Fruit fly (Drosophila melanogaster) whole organism, pupa: ENCODE data around the gene CG14071.

Source experiments
- CG13204 ChIP-seq: fragments of 200-800 bp; sonication (Bioruptor generic); optimal IDR thresholded peaks from 2 replicates; lab custom pipeline; 2018; ENCODE audit warnings: missing biosample characterization, mild to moderate bottlenecking, missing genetic modification characterization, moderate library complexity
- CG14655 ChIP-seq: fragments of 200-800 bp; sonication (Bioruptor generic); optimal IDR thresholded peaks from 3 replicates; lab custom pipeline; 2017; ENCODE audit warnings: mild to moderate bottlenecking, missing biosample characterization, missing genetic modification reagents, missing genetic modification characterization
- CG15710 ChIP-seq: fragments of 200-800 bp; sonication (Bioruptor generic); optimal IDR thresholded peaks from 2 replicates; lab custom pipeline; 2018; ENCODE audit warnings: missing biosample characterization, mild to moderate bottlenecking, missing genetic modification characterization, moderate library complexity
- CG32121 ChIP-seq: fragments of 200-800 bp; sonication (Bioruptor generic); IDR thresholded peaks from 2 replicates; pipeline ENCODE4 v1.3.6; 2022; ENCODE audit warnings: missing biosample characterization, missing genetic modification characterization
- CG4496 ChIP-seq: fragments of 200-800 bp; sonication (Bioruptor generic); IDR thresholded peaks from 3 replicates; pipeline ENCODE4 v1.3.6; 2022; ENCODE audit warnings: missing biosample characterization, missing genetic modification characterization
- CG8159 ChIP-seq: fragments of 200-800 bp; sonication (Bioruptor generic); optimal IDR thresholded peaks from 3 replicates; lab custom pipeline; 2018; ENCODE audit warnings: missing biosample characterization, mild to moderate bottlenecking, missing genetic modification characterization, moderate library complexity
- CG8301 ChIP-seq: fragments of 200-800 bp; sonication (Bioruptor generic); optimal IDR thresholded peaks from 2 replicates; lab custom pipeline; 2018; ENCODE audit warnings: missing biosample characterization, mild to moderate bottlenecking, missing genetic modification characterization
- CG9948 ChIP-seq: fragments of 200-800 bp; sonication (Bioruptor generic); optimal IDR thresholded peaks from 2 replicates; lab custom pipeline; 2018; ENCODE audit warnings: missing biosample characterization, mild to moderate bottlenecking, missing genetic modification characterization, moderate library complexity
- EcR ChIP-seq: fragments of 200-800 bp; sonication (Bioruptor generic); optimal IDR thresholded peaks from 3 replicates; lab custom pipeline; 2019; ENCODE audit warnings: missing biosample characterization, missing genetic modification characterization, mild to moderate bottlenecking, moderate library complexity, missing genetic modification reagents
- Pif1A ChIP-seq: fragments of 200-800 bp; sonication (Bioruptor generic); optimal IDR thresholded peaks from 3 replicates; lab custom pipeline; 2016; ENCODE audit warnings: missing biosample characterization, missing genetic modification characterization
- Pif1B ChIP-seq: fragments of 200-800 bp; sonication (Bioruptor generic); optimal IDR thresholded peaks from 3 replicates; lab custom pipeline; 2016; ENCODE audit warnings: missing biosample characterization, missing genetic modification characterization
- Snoo ChIP-seq: fragments of 200-800 bp; sonication (Bioruptor generic); optimal IDR thresholded peaks from 3 replicates; lab custom pipeline; 2017; ENCODE audit warnings: missing biosample characterization, mild to moderate bottlenecking, missing genetic modification characterization, inconsistent platforms
- gl ChIP-seq: fragments of 200-800 bp; sonication (Bioruptor generic); optimal IDR thresholded peaks from 2 replicates; lab custom pipeline; 2018; ENCODE audit warnings: missing biosample characterization, mild to moderate bottlenecking, missing genetic modification characterization

DNA sequence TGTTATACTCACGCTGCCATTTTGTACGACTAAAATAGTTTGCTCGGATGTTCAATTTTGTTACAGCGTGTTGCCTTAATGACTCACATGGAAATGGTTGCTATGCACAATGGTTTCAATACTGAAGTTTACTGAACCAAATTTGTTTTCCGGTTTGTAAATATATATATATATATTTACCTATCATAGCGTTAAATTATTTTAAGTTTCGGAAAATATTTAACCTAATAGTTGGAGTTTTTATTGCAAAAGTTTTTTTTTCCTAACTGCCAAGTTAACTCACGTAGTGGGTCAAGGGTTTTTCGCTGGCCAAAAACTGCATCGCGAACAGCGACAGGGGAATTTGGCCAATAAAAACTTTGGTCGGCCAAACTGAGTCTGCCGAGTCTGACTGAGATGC is 20.1 kb upstream of the CG14071 start, which contains the start of gene CG7309:
- TF ChIP-seq CG9948 (tag; lab: Kevin White, UChicago) (no peak), CG8159 (no peak), CG13204 (GFP tag; lab: Kevin White, UChicago) (no peak), gl (tag; lab: Kevin White, UChicago) (no peak), CG4496 (GFP tag; lab: Robert Waterston, UW) (no peak), Snoo (tag; lab: Kevin White, UChicago) (no peak), CG15710 (tag; lab: Kevin White, UChicago) (no peak), CG32121 (GFP tag; lab: Robert Waterston, UW) (no peak), Pif1B (GFP tag; lab: Kevin White, UChicago) (no peak), CG14655 (no peak), EcR (GFP tag; lab: Kevin White, UChicago) (no peak), CG8301 (tag; lab: Kevin White, UChicago) (no peak), Pif1A (no peak)
